Worm (Caenorhabditis elegans) whole organism, L3 larva: ENCODE results near the gene mesp-1.

Source experiments
- R02D3.7 ChIP-seq: fragments of 150-350 bp; optimal IDR thresholded peaks from 2 replicates; lab custom pipeline; 2014; ENCODE audit warnings: missing biosample characterization, missing genetic modification characterization
- ZK546.5 ChIP-seq: sonication (generic microtip); optimal IDR thresholded peaks from 2 replicates; lab custom pipeline; 2017; ENCODE audit warnings: missing biosample characterization, missing genetic modification characterization
- aly-2 ChIP-seq: fragments of 150-350 bp; optimal IDR thresholded peaks from 2 replicates; lab custom pipeline; 2014; ENCODE audit warnings: missing biosample characterization, missing genetic modification characterization
- ama-1 ChIP-seq: fragments of 150-350 bp; optimal IDR thresholded peaks from 2 replicates; lab custom pipeline; 2018
- ceh-16 ChIP-seq: sonication (generic microtip); optimal IDR thresholded peaks from 2 replicates; lab custom pipeline; 2017; ENCODE audit warnings: missing biosample characterization, missing genetic modification characterization
- ceh-28 ChIP-seq: fragments of 150-350 bp; optimal IDR thresholded peaks from 2 replicates; lab custom pipeline; 2014; ENCODE audit warnings: missing biosample characterization, missing genetic modification reagents, missing genetic modification characterization
- ceh-82 ChIP-seq: fragments of 150-350 bp; optimal IDR thresholded peaks from 2 replicates; lab custom pipeline; 2014; ENCODE audit warnings: missing biosample characterization, missing genetic modification characterization
- daf-12 ChIP-seq: fragments of 150-350 bp; optimal IDR thresholded peaks from 2 replicates; lab custom pipeline; 2014; ENCODE audit warnings: missing biosample characterization, missing genetic modification reagents, missing genetic modification characterization
- egl-27 ChIP-seq: sonication (generic microtip); optimal IDR thresholded peaks from 4 replicates; lab custom pipeline; 2017; ENCODE audit warnings: missing biosample characterization, missing genetic modification reagents, missing genetic modification characterization
- elt-1 ChIP-seq: fragments of 150-350 bp; optimal IDR thresholded peaks from 2 replicates; lab custom pipeline; 2014; ENCODE audit warnings: missing biosample characterization, missing genetic modification characterization
- elt-3 ChIP-seq, 3 experiments: fragments of 150-350 bp in 1 of 3; sonication (generic microtip) in 2 of 3; optimal IDR thresholded peaks; 2 replicates in 2 of 3; 4 replicates in 1 of 3; lab custom pipeline; 2014 to 2017; ENCODE audit warnings: missing biosample characterization in 3 of 3, missing genetic modification characterization in 3 of 3
- eor-1 ChIP-seq, 2 experiments: fragments of 150-350 bp; optimal IDR thresholded peaks; 2 replicates each; lab custom pipeline; 2014 to 2018; ENCODE audit warnings: missing biosample characterization in 2 of 2, missing genetic modification characterization in 2 of 2
- fkh-10 ChIP-seq: sonication (generic microtip); optimal IDR thresholded peaks from 2 replicates; lab custom pipeline; 2017; ENCODE audit warnings: missing biosample characterization, missing genetic modification reagents, missing genetic modification characterization
- fkh-2 ChIP-seq: fragments of 150-350 bp; optimal IDR thresholded peaks from 2 replicates; lab custom pipeline; 2014; ENCODE audit warnings: missing biosample characterization, missing genetic modification reagents, missing genetic modification characterization
- fos-1 ChIP-seq: fragments of 150-350 bp; optimal IDR thresholded peaks from 2 replicates; lab custom pipeline; 2014; ENCODE audit warnings: missing biosample characterization, missing genetic modification characterization
- hmg-11 ChIP-seq: sonication (generic microtip); optimal IDR thresholded peaks from 2 replicates; lab custom pipeline; 2016; ENCODE audit warnings: missing genetic modification characterization, missing compliant biosample characterization
- jun-1 ChIP-seq: fragments of 150-350 bp; optimal IDR thresholded peaks from 2 replicates; lab custom pipeline; 2014; ENCODE audit warnings: missing biosample characterization, missing genetic modification reagents, missing genetic modification characterization
- lin-15B ChIP-seq: fragments of 150-350 bp; optimal IDR thresholded peaks from 2 replicates; lab custom pipeline; 2014; ENCODE audit warnings: missing biosample characterization, missing genetic modification characterization
- lin-39 ChIP-seq: fragments of 150-350 bp; optimal IDR thresholded peaks from 2 replicates; lab custom pipeline; 2018; ENCODE audit warnings: missing biosample characterization, missing genetic modification reagents, missing genetic modification characterization
- lsy-12 ChIP-seq: sonication (generic microtip); optimal IDR thresholded peaks from 2 replicates; lab custom pipeline; 2016; ENCODE audit warnings: mild to moderate bottlenecking, missing genetic modification characterization, missing compliant biosample characterization
- mdl-1 ChIP-seq: fragments of 150-350 bp; optimal IDR thresholded peaks from 2 replicates; lab custom pipeline; 2014; ENCODE audit warnings: missing biosample characterization, missing genetic modification characterization
- mml-1 ChIP-seq: fragments of 150-350 bp; sonication (generic microtip); optimal IDR thresholded peaks from 3 replicates; lab custom pipeline; 2014; ENCODE audit warnings: missing biosample characterization, missing genetic modification characterization
- nfya-1 ChIP-seq: sonication (generic microtip); optimal IDR thresholded peaks from 2 replicates; lab custom pipeline; 2017; ENCODE audit warnings: missing genetic modification characterization, mild to moderate bottlenecking, missing compliant biosample characterization, antibody characterized with exemption, moderate library complexity; ENCODE audit not compliant: insufficient read depth
- nhr-11 ChIP-seq: fragments of 150-350 bp; optimal IDR thresholded peaks from 2 replicates; lab custom pipeline; 2014; ENCODE audit warnings: missing biosample characterization, missing genetic modification characterization
- nhr-12 ChIP-seq: fragments of 150-350 bp; optimal IDR thresholded peaks from 2 replicates; lab custom pipeline; 2014; ENCODE audit warnings: missing biosample characterization, missing genetic modification characterization
- nhr-23 ChIP-seq: fragments of 150-350 bp; optimal IDR thresholded peaks from 2 replicates; lab custom pipeline; 2014; ENCODE audit warnings: missing biosample characterization, missing genetic modification reagents, missing genetic modification characterization
- nhr-25 ChIP-seq: sonication (generic microtip); optimal IDR thresholded peaks from 2 replicates; lab custom pipeline; 2017; ENCODE audit warnings: missing biosample characterization, missing genetic modification characterization
- nhr-43 ChIP-seq: sonication (generic microtip); optimal IDR thresholded peaks from 2 replicates; lab custom pipeline; 2016; ENCODE audit warnings: mild to moderate bottlenecking, missing genetic modification characterization, missing compliant biosample characterization; ENCODE audit not compliant: poor library complexity, severe bottlenecking
- nhr-67 ChIP-seq: fragments of 150-350 bp; optimal IDR thresholded peaks from 2 replicates; lab custom pipeline; 2014; ENCODE audit warnings: missing biosample characterization, missing genetic modification characterization
- nhr-76 ChIP-seq: fragments of 150-350 bp; sonication (generic microtip); optimal IDR thresholded peaks from 5 replicates; lab custom pipeline; 2014; ENCODE audit warnings: missing biosample characterization, missing genetic modification characterization
- nhr-77 ChIP-seq: fragments of 150-350 bp; optimal IDR thresholded peaks from 2 replicates; lab custom pipeline; 2014; ENCODE audit warnings: missing biosample characterization, missing genetic modification characterization
- pha-4 ChIP-seq: fragments of 150-350 bp; optimal IDR thresholded peaks from 2 replicates; lab custom pipeline; 2014; ENCODE audit warnings: missing biosample characterization, missing genetic modification reagents, missing genetic modification characterization
- pqm-1 ChIP-seq: fragments of 150-350 bp; optimal IDR thresholded peaks from 2 replicates; lab custom pipeline; 2017; ENCODE audit warnings: missing biosample characterization, missing genetic modification characterization, inconsistent platforms
- sea-2 ChIP-seq: fragments of 150-350 bp; sonication (generic microtip); optimal IDR thresholded peaks from 4 replicates; lab custom pipeline; 2014; ENCODE audit warnings: missing biosample characterization, missing genetic modification reagents, missing genetic modification characterization
- skn-1 ChIP-seq: fragments of 150-350 bp; optimal IDR thresholded peaks from 2 replicates; lab custom pipeline; 2014; ENCODE audit warnings: missing biosample characterization, missing genetic modification characterization
- tbx-2 ChIP-seq: sonication (generic microtip); optimal IDR thresholded peaks from 2 replicates; lab custom pipeline; 2016; ENCODE audit warnings: mild to moderate bottlenecking, missing genetic modification characterization, missing compliant biosample characterization
- unc-39 ChIP-seq: sonication (generic microtip); optimal IDR thresholded peaks from 4 replicates; lab custom pipeline; 2017; ENCODE audit warnings: missing biosample characterization, missing genetic modification characterization
- unc-62 ChIP-seq: fragments of 150-350 bp; sonication (generic microtip); optimal IDR thresholded peaks from 4 replicates; lab custom pipeline; 2014; ENCODE audit warnings: missing biosample characterization, missing genetic modification reagents, missing genetic modification characterization
- zag-1 ChIP-seq: fragments of 150-350 bp; optimal IDR thresholded peaks from 2 replicates; lab custom pipeline; 2014; ENCODE audit warnings: missing biosample characterization, missing genetic modification characterization
- ztf-11 ChIP-seq: fragments of 150-350 bp; optimal IDR thresholded peaks from 2 replicates; lab custom pipeline; 2014; ENCODE audit warnings: missing biosample characterization, missing genetic modification characterization
- ztf-4 ChIP-seq: fragments of 150-350 bp; optimal IDR thresholded peaks from 2 replicates; lab custom pipeline; 2014; ENCODE audit warnings: missing biosample characterization, missing genetic modification characterization

Gene mesp-1

ce11 chrIV:8487183-8487582, 11.9 kb upstream of the mesp-1 start, which contains the start of gene srlf-3:
srlf-3 (plus strand) TSS chrIV:8487483.
- no peak for TF ChIP-seq lin-15B
- TF ChIP-seq ztf-11, result no peak
- no peak for TF ChIP-seq mdl-1
- TF ChIP-seq pqm-1 (tag; lab: Kevin White, UChicago), result no peak
- no peak for TF ChIP-seq tbx-2 (tag; lab: Kevin White, UChicago)
- TF ChIP-seq elt-3 (tag; optimal IDR thresholded peaks at IDR 0.05; lab: Kevin White, UChicago), result no peak
- TF ChIP-seq elt-1, result no peak
- no peak for TF ChIP-seq nhr-77
- TF ChIP-seq mml-1 (tag; lab: Kevin White, UChicago), result no peak

ce11 chrIV:8488043-8488442, 11.1 kb upstream of the mesp-1 start:
- TF ChIP-seq pqm-1 (tag; lab: Kevin White, UChicago), result no peak
- no peak for TF ChIP-seq eor-1 (tag; optimal IDR thresholded peaks at IDR 0.05; lab: Kevin White, UChicago)
- TF ChIP-seq nhr-25 (tag; lab: Kevin White, UChicago), result no peak
- no peak for TF ChIP-seq fkh-2
- TF ChIP-seq ceh-28, result no peak
- no peak for TF ChIP-seq hmg-11
- TF ChIP-seq tbx-2 (tag; lab: Kevin White, UChicago), result no peak
- no peak for TF ChIP-seq skn-1 (tag; lab: Kevin White, UChicago)
- no peak for TF ChIP-seq R02D3.7 (tag; lab: Kevin White, UChicago)
- no peak for TF ChIP-seq mdl-1
- TF ChIP-seq nhr-43 (tag; lab: Kevin White, UChicago), result no peak
- no peak for TF ChIP-seq nhr-77
- no peak for TF ChIP-seq egl-27 (tag; lab: Kevin White, UChicago)
- no peak for TF ChIP-seq zag-1 (tag; lab: Kevin White, UChicago)

ce11 chrIV:8489915-8490314, 9.2 kb upstream of the mesp-1 start, which contains the start of gene srlf-2:
srlf-2 (plus strand) TSS chrIV:8490215.
- TF ChIP-seq elt-3 (tag; optimal IDR thresholded peaks at IDR 0.05; lab: Kevin White, UChicago) (no peak), R02D3.7 (tag; lab: Kevin White, UChicago) (no peak), pha-4 (tag; lab: Kevin White, UChicago) (no peak), nhr-23 (tag; lab: Kevin White, UChicago) (no peak), ceh-28 (no peak), nhr-43 (tag; lab: Kevin White, UChicago) (no peak), unc-39 (tag; lab: Kevin White, UChicago) (no peak), lin-15B (no peak), ZK546.5 (no peak), lin-39 (tag; lab: Kevin White, UChicago) (no peak), elt-1 (no peak), ceh-16 (tag; lab: Kevin White, UChicago) (no peak), eor-1 (tag; optimal IDR thresholded peaks at IDR 0.05; lab: Kevin White, UChicago) (no peak), aly-2 (tag; lab: Kevin White, UChicago) (no peak)

- TF ChIP-seq fkh-10 (no peak), fos-1 (tag; lab: Kevin White, UChicago) (no peak), lin-39 (tag; lab: Kevin White, UChicago) (no peak), nhr-11 (tag; lab: Kevin White, UChicago) (no peak), eor-1 (tag; optimal IDR thresholded peaks at IDR 0.05; lab: Kevin White, UChicago) (no peak), jun-1 (tag; lab: Kevin White, UChicago) (no peak), lin-15B (no peak), lsy-12 (tag; lab: Kevin White, UChicago) (no peak), pha-4 (tag; lab: Kevin White, UChicago) (no peak), mml-1 (tag; lab: Kevin White, UChicago) (no peak), nhr-12 (tag; lab: Kevin White, UChicago) (no peak), ceh-82 (tag; lab: Kevin White, UChicago) (no peak), pqm-1 (tag; lab: Kevin White, UChicago) (no peak), unc-62 (GFP tag; lab: Kevin White, UChicago) (no peak), aly-2 (tag; lab: Kevin White, UChicago) (no peak), ama-1 (lab: Kevin White, UChicago) (no peak), ceh-28 (no peak), elt-1 (no peak)
Measured at ce11 chrIV:8492242-8492641, 6.9 kb upstream of the mesp-1 start, which contains the start of gene sru-7. sru-7 (plus strand) TSS chrIV:8492542.

DNA sequence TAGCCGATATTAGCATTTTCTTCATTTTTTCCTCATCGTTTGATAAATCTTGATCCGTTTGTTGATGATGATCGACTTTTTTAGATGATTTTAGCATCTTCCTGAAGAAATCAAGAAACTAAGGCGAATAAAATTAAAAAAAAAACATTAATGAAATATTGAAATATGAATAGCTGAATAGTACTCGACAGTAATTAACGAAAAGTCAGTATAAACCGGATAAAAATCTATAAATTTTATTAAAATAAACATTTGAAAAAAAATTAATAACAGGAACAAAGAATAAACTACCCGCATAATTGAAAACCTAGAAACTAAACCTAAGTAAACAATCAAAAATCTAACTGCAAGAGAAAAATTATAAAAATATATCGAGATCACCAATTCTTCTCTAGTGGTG, 2.8 kb upstream of the mesp-1 start, which contains the start of gene C28C12.12:
TSS of gene C28C12.12 (minus strand) at position 101 of the 400 bp plus-strand sequence.
- TF ChIP-seq zag-1 (tag; lab: Kevin White, UChicago), result no peak
- no peak for TF ChIP-seq lsy-12 (tag; lab: Kevin White, UChicago)
- TF ChIP-seq daf-12 (tag; lab: Kevin White, UChicago), result no peak
- no peak for TF ChIP-seq skn-1 (tag; lab: Kevin White, UChicago)
- TF ChIP-seq ama-1 (lab: Kevin White, UChicago), result no peak
- no peak for TF ChIP-seq ceh-82 (tag; lab: Kevin White, UChicago)
- TF ChIP-seq nhr-67 (tag; lab: Kevin White, UChicago), result no peak
- no peak for TF ChIP-seq tbx-2 (tag; lab: Kevin White, UChicago)
- TF ChIP-seq unc-62 (GFP tag; lab: Kevin White, UChicago), result no peak
- no peak for TF ChIP-seq nhr-12 (tag; lab: Kevin White, UChicago)
- no peak for TF ChIP-seq unc-39 (tag; lab: Kevin White, UChicago)
- TF ChIP-seq fos-1 (tag; lab: Kevin White, UChicago), result no peak
- no peak for TF ChIP-seq sea-2
- no peak for TF ChIP-seq ztf-4 (tag; lab: Kevin White, UChicago)
- no peak for TF ChIP-seq nfya-1 (tag; lab: Kevin White, UChicago)
- TF ChIP-seq nhr-76 (tag; lab: Kevin White, UChicago), result no peak
- no peak for TF ChIP-seq mml-1 (tag; lab: Kevin White, UChicago)
- no peak for TF ChIP-seq fkh-2
- no peak for TF ChIP-seq elt-3 (tag; optimal IDR thresholded peaks at IDR 0.05; lab: Kevin White, UChicago)
- TF ChIP-seq, all 47 proteins: peak for 0
